Worm (Caenorhabditis elegans) whole organism, late embryonic: Measurements from ENCODE around the gene nhr-137.

Experiments used
- dve-1 ChIP-seq: sonication (generic microtip); optimal IDR thresholded peaks from 2 replicates; lab custom pipeline; 2017; ENCODE audit warnings: antibody characterized with exemption, mild to moderate bottlenecking, missing genetic modification characterization, missing compliant biosample characterization
- pqm-1 ChIP-seq: sonication (generic microtip); optimal IDR thresholded peaks from 2 replicates; lab custom pipeline; 2016; ENCODE audit warnings: missing genetic modification characterization, missing compliant biosample characterization
- ztf-16 ChIP-seq: sonication (generic microtip); optimal IDR thresholded peaks from 2 replicates; lab custom pipeline; 2017; ENCODE audit warnings: missing genetic modification characterization, missing compliant biosample characterization

DNA sequence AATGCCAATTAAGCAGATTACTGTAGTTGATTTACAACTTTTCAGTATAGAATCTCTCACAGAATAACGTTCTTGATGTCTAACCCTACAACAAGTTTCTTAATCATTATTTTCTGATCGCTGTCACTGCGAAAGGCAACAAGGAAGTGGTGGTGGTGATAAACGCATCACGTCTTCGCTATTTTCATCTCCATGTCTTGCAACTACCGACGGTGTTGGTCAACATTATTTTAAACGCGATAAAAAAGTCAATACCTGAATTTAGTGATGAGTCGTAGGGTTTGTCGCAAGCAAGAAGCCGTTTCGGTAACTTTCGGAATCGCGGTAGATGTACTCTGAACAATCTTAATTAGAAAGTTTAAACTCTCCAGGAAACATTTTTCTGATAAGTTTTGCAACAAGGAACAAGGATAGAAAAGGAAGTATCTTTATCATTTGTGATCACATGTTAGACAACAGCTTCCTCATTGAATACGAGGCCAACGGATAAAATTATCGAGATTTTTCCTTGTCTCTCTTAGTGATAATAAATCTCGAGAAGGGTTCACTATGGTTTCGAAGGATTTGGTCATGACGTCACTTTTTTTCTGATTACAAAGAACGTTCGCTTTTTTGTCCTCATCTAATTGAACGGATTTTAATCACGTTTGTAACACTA, 4.9 kb downstream of the nhr-137 start:
- TF ChIP-seq pqm-1: no peak
- TF ChIP-seq dve-1 (tag; lab: Kevin White, UChicago): no peak
- TF ChIP-seq ztf-16 (tag; lab: Kevin White, UChicago): no peak
